Worm (Caenorhabditis elegans): ENCODE results near the gene lgc-33.

ce11 chrIV:833517-833916 lies 11.8 kb upstream of the lgc-33 start:
- TF ChIP-seq hmg-4 (GFP tag; optimal IDR thresholded peaks at IDR 0.05) (no peak), B0310.2 (tag; optimal IDR thresholded peaks at IDR 0.05) (no peak), sea-1 (GFP tag; conservative IDR thresholded peaks at IDR 0.05) (no peak), ama-1 (optimal IDR thresholded peaks at IDR 0.05) (no peak), aly-1 (tag; optimal IDR thresholded peaks at IDR 0.05) (no peak), tbx-37 (GFP tag; conservative IDR thresholded peaks at IDR 0.05) (no peak)
